Fruit fly (Drosophila melanogaster): ENCODE data around the gene P5cr.

- no peak for TF ChIP-seq CG8478 (optimal IDR thresholded peaks at IDR 0.05)
- no peak for TF ChIP-seq CTCF (optimal IDR thresholded peaks at IDR 0.05)
Observed at dm6 chr3R:19028758-19029157, at the start of gene P5cr, which contains the start of gene GatA.
